Fruit fly (Drosophila melanogaster) whole organism, embryonic: ENCODE data around the gene CG4461.

ENCODE experiments used
- Atf6 ChIP-seq: fragments of 200-800 bp; sonication (Bioruptor generic); IDR thresholded peaks from 2 replicates; pipeline ENCODE4 v1.3.6; 2022; ENCODE audit warnings: missing biosample characterization, missing genetic modification characterization
- CG10209 ChIP-seq: fragments of 200-800 bp; sonication (Bioruptor generic); optimal IDR thresholded peaks from 3 replicates; lab custom pipeline; 2017; ENCODE audit warnings: missing biosample characterization, mild to moderate bottlenecking, missing genetic modification characterization, missing genetic modification reagents
- CG10321 ChIP-seq: fragments of 200-800 bp; sonication (Bioruptor generic); IDR thresholded peaks from 2 replicates; pipeline ENCODE4 v1.3.6; 2022; ENCODE audit warnings: missing biosample characterization, missing genetic modification characterization
- CG10431 ChIP-seq: fragments of 200-800 bp; sonication (Bioruptor generic); optimal IDR thresholded peaks from 3 replicates; lab custom pipeline; 2018; ENCODE audit warnings: missing biosample characterization, mild to moderate bottlenecking, missing genetic modification characterization
- CG11093 ChIP-seq: fragments of 200-800 bp; sonication (Bioruptor generic); IDR thresholded peaks from 3 replicates; pipeline ENCODE4 v1.3.6; 2022; ENCODE audit warnings: missing biosample characterization, missing genetic modification characterization
- CG11695 ChIP-seq: fragments of 200-800 bp; sonication (Bioruptor generic); IDR thresholded peaks from 3 replicates; pipeline ENCODE4 v1.3.6; 2022; ENCODE audit warnings: missing biosample characterization, missing genetic modification characterization
- CG12104 ChIP-seq: fragments of 200-800 bp; sonication (Bioruptor generic); optimal IDR thresholded peaks from 3 replicates; lab custom pipeline; 2016; ENCODE audit warnings: missing biosample characterization, missing genetic modification characterization
- CG12299 ChIP-seq: fragments of 200-800 bp; sonication (Bioruptor generic); optimal IDR thresholded peaks from 2 replicates; lab custom pipeline; 2018; ENCODE audit warnings: missing biosample characterization, mild to moderate bottlenecking, missing genetic modification characterization
- CG13424 ChIP-seq: fragments of 200-800 bp; sonication (Bioruptor generic); optimal IDR thresholded peaks from 2 replicates; lab custom pipeline; 2019; ENCODE audit warnings: missing biosample characterization, mild to moderate bottlenecking, missing genetic modification characterization, moderate library complexity
- CG14667 ChIP-seq: fragments of 200-800 bp; sonication (Bioruptor generic); IDR thresholded peaks from 2 replicates; pipeline ENCODE4 v1.3.6; 2022; ENCODE audit warnings: missing biosample characterization, missing genetic modification characterization
- CG16779 ChIP-seq: fragments of 200-800 bp; sonication (Bioruptor generic); IDR thresholded peaks from 2 replicates; pipeline ENCODE4 v1.3.6; 2022; ENCODE audit warnings: missing biosample characterization, missing genetic modification characterization
- CG16815 ChIP-seq: fragments of 200-800 bp; sonication (Bioruptor generic); optimal IDR thresholded peaks from 3 replicates; lab custom pipeline; 2017; ENCODE audit warnings: missing biosample characterization, mild to moderate bottlenecking, missing genetic modification characterization
- CG17328 ChIP-seq: fragments of 200-800 bp; sonication (Bioruptor generic); IDR thresholded peaks from 2 replicates; pipeline ENCODE4 v1.3.6; 2022; ENCODE audit warnings: missing biosample characterization, missing genetic modification characterization
- CG18764 ChIP-seq: fragments of 200-800 bp; sonication (Bioruptor generic); optimal IDR thresholded peaks from 3 replicates; lab custom pipeline; 2016; ENCODE audit warnings: missing biosample characterization, missing genetic modification characterization
- CG30403 ChIP-seq: fragments of 200-800 bp; sonication (Bioruptor generic); optimal IDR thresholded peaks from 3 replicates; lab custom pipeline; 2016; ENCODE audit warnings: missing biosample characterization, missing genetic modification characterization
- CG31388 ChIP-seq: fragments of 200-800 bp; sonication (Bioruptor generic); optimal IDR thresholded peaks from 2 replicates; lab custom pipeline; 2016; ENCODE audit warnings: missing biosample characterization, missing genetic modification characterization
- CG4328 ChIP-seq: fragments of 200-800 bp; sonication (Bioruptor generic); optimal IDR thresholded peaks from 3 replicates; lab custom pipeline; 2017; ENCODE audit warnings: missing biosample characterization, missing genetic modification reagents, missing genetic modification characterization
- CG6765 ChIP-seq: fragments of 200-800 bp; sonication (Bioruptor generic); optimal IDR thresholded peaks from 3 replicates; lab custom pipeline; 2017; ENCODE audit warnings: missing biosample characterization, mild to moderate bottlenecking, missing genetic modification characterization
- CG9876 ChIP-seq: fragments of 200-800 bp; sonication (Bioruptor generic); optimal IDR thresholded peaks from 2 replicates; lab custom pipeline; 2016; ENCODE audit warnings: missing biosample characterization, missing genetic modification characterization
- Dad ChIP-seq: fragments of 200-800 bp; sonication (Bioruptor generic); optimal IDR thresholded peaks from 3 replicates; lab custom pipeline; 2016; ENCODE audit warnings: missing biosample characterization, missing genetic modification characterization
- Dp ChIP-seq: fragments of 200-800 bp; sonication (Bioruptor generic); optimal IDR thresholded peaks from 2 replicates; lab custom pipeline; 2018; ENCODE audit warnings: missing biosample characterization, mild to moderate bottlenecking, missing genetic modification characterization, moderate library complexity
- Drgx ChIP-seq: fragments of 200-800 bp; sonication (Bioruptor generic); IDR thresholded peaks from 2 replicates; pipeline ENCODE4 v1.3.6; 2022; ENCODE audit warnings: missing biosample characterization, missing genetic modification characterization
- E2f2 ChIP-seq: fragments of 200-800 bp; sonication (Bioruptor generic); IDR thresholded peaks from 2 replicates; pipeline ENCODE4 v1.3.6; 2022; ENCODE audit warnings: missing biosample characterization, missing genetic modification characterization
- Hmr ChIP-seq: fragments of 200-800 bp; sonication (Bioruptor generic); optimal IDR thresholded peaks from 3 replicates; lab custom pipeline; 2017; ENCODE audit warnings: mild to moderate bottlenecking, missing biosample characterization, missing genetic modification reagents, missing genetic modification characterization
- Lim3 ChIP-seq: fragments of 200-800 bp; sonication (Bioruptor generic); IDR thresholded peaks from 2 replicates; pipeline ENCODE4 v1.3.6; 2022; ENCODE audit warnings: missing biosample characterization, missing genetic modification characterization
- Nf-YA ChIP-seq: fragments of 200-800 bp; sonication (Bioruptor generic); IDR thresholded peaks from 2 replicates; pipeline ENCODE4 v1.3.6; 2022; ENCODE audit warnings: missing biosample characterization, missing genetic modification characterization
- Poxn ChIP-seq: fragments of 200-800 bp; sonication (Bioruptor generic); IDR thresholded peaks from 2 replicates; pipeline ENCODE4 v1.3.6; 2022; ENCODE audit warnings: missing biosample characterization, missing genetic modification characterization
- Ptx1 ChIP-seq: fragments of 200-800 bp; sonication (Bioruptor generic); IDR thresholded peaks from 2 replicates; pipeline ENCODE4 v1.3.6; 2022; ENCODE audit warnings: missing biosample characterization, missing genetic modification characterization
- Sry-β ChIP-seq: fragments of 200-800 bp; sonication (Bioruptor generic); optimal IDR thresholded peaks from 2 replicates; lab custom pipeline; 2018; ENCODE audit warnings: missing biosample characterization, mild to moderate bottlenecking, missing genetic modification characterization, moderate library complexity
- YL-1 ChIP-seq: fragments of 200-800 bp; sonication (Bioruptor generic); optimal IDR thresholded peaks from 3 replicates; lab custom pipeline; 2017; ENCODE audit warnings: missing biosample characterization, mild to moderate bottlenecking, missing genetic modification characterization
- al ChIP-seq: fragments of 200-800 bp; sonication (Bioruptor generic); IDR thresholded peaks from 2 replicates; pipeline ENCODE4 v1.3.6; 2022; ENCODE audit warnings: missing biosample characterization, missing genetic modification characterization
- cas ChIP-seq: fragments of 200-800 bp; sonication (Bioruptor generic); IDR thresholded peaks from 2 replicates; pipeline ENCODE4 v1.3.6; 2022; ENCODE audit warnings: missing biosample characterization, missing genetic modification characterization
- chinmo ChIP-seq: fragments of 200-800 bp; sonication (Bioruptor generic); IDR thresholded peaks from 4 replicates; pipeline ENCODE4 v1.3.6; 2022; ENCODE audit warnings: missing biosample characterization, missing genetic modification characterization; ENCODE audit not compliant: partially characterized antibody
- da ChIP-seq: fragments of 200-800 bp; sonication (Bioruptor generic); optimal IDR thresholded peaks from 2 replicates; lab custom pipeline; 2016; ENCODE audit warnings: missing biosample characterization, missing genetic modification characterization
- ems ChIP-seq: fragments of 200-800 bp; sonication (Bioruptor generic); optimal IDR thresholded peaks from 3 replicates; lab custom pipeline; 2016; ENCODE audit warnings: missing biosample characterization, missing genetic modification characterization
- gcm ChIP-seq: fragments of 200-800 bp; sonication (Bioruptor generic); optimal IDR thresholded peaks from 2 replicates; lab custom pipeline; 2019; ENCODE audit warnings: missing biosample characterization, mild to moderate bottlenecking, missing genetic modification characterization, moderate library complexity
- h ChIP-seq: fragments of >200 bp; optimal IDR thresholded peaks from 2 replicates; lab custom pipeline; 2017
- hbn ChIP-seq: fragments of 200-800 bp; sonication (Bioruptor generic); IDR thresholded peaks from 2 replicates; pipeline ENCODE4 v1.3.6; 2022; ENCODE audit warnings: missing biosample characterization, missing genetic modification characterization; ENCODE audit not compliant: partially characterized antibody
- kni ChIP-seq: fragments of 200-800 bp; sonication (Bioruptor generic); optimal IDR thresholded peaks from 3 replicates; lab custom pipeline; 2017; ENCODE audit warnings: mild to moderate bottlenecking, missing biosample characterization, missing genetic modification reagents, missing genetic modification characterization
- mam ChIP-seq: fragments of 200-800 bp; sonication (Bioruptor generic); optimal IDR thresholded peaks from 3 replicates; lab custom pipeline; 2016; ENCODE audit warnings: missing biosample characterization, missing genetic modification characterization
- nmo ChIP-seq: fragments of 200-800 bp; sonication (Bioruptor generic); optimal IDR thresholded peaks from 2 replicates; lab custom pipeline; 2018; ENCODE audit warnings: missing biosample characterization, mild to moderate bottlenecking, missing genetic modification characterization, moderate library complexity
- otp ChIP-seq: fragments of 200-800 bp; sonication (Bioruptor generic); IDR thresholded peaks from 3 replicates; pipeline ENCODE4, ENCODE4 v1.3.6; 2022; ENCODE audit warnings: missing biosample characterization, missing genetic modification characterization
- pnt ChIP-seq: fragments of 200-800 bp; sonication (Bioruptor generic); optimal IDR thresholded peaks from 3 replicates; lab custom pipeline; 2016; ENCODE audit warnings: missing biosample characterization, missing genetic modification characterization
- pros ChIP-seq: fragments of 200-800 bp; sonication (Bioruptor generic); optimal IDR thresholded peaks from 3 replicates; lab custom pipeline; 2019; ENCODE audit warnings: missing biosample characterization, mild to moderate bottlenecking, missing genetic modification characterization, moderate library complexity
- sisA ChIP-seq: fragments of 200-800 bp; sonication (Bioruptor generic); IDR thresholded peaks from 2 replicates; pipeline ENCODE4 v1.3.6; 2022; ENCODE audit warnings: missing biosample characterization, missing genetic modification characterization
- sna ChIP-seq: fragments of 200-800 bp; sonication (Bioruptor generic); IDR thresholded peaks from 2 replicates; pipeline ENCODE4 v1.3.6; 2022; ENCODE audit warnings: missing biosample characterization, missing genetic modification characterization; ENCODE audit not compliant: partially characterized antibody
- stc ChIP-seq: fragments of 200-800 bp; sonication (Bioruptor generic); IDR thresholded peaks from 2 replicates; pipeline ENCODE4 v1.3.6; 2022; ENCODE audit warnings: missing biosample characterization, missing genetic modification characterization
- wor ChIP-seq: fragments of 200-800 bp; sonication (Bioruptor generic); IDR thresholded peaks from 2 replicates; pipeline ENCODE4 v1.3.6; 2022; ENCODE audit warnings: missing biosample characterization, missing genetic modification characterization

CG4461 gene

DNA sequence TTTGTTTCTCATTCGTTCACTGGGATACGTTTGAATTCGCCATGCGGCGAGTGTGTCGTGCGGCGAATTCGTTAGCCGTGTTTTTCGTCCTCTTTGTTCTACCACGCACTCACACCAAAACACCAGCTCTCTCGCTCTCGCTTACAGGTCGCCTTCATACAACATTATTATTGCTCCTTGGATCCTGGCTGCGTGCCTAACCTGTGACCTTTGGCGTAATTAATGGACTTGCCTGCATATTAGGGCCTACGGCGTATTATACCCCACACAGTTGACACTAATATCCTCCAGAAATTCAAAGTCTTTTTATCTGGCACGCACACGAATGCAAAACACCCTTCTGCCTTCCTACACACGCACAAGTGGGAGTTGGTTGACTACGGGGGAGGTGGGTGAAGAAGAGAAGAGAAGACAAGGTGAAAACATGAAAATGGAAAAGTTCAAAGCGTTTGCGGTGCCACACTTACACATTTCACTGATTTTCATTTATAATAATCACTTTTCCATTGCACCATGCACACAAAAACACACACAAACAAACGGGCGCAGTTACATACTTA, 34.9 kb downstream of the CG4461 start (continued):
- TF ChIP-seq YL-1 (no peak), cas (GFP tag; lab: Robert Waterston, UW) (no peak), pros (peak; percentile 82), CG10209 (GFP tag; lab: Kevin White, UChicago) (no peak), CG4328 (GFP tag; lab: Kevin White, UChicago) (no peak), Lim3 (GFP tag; lab: Robert Waterston, UW) (no peak), CG16779 (0 out of 2 replicates have a peak, but pooled peaks have one; percentile 22)

DNA sequence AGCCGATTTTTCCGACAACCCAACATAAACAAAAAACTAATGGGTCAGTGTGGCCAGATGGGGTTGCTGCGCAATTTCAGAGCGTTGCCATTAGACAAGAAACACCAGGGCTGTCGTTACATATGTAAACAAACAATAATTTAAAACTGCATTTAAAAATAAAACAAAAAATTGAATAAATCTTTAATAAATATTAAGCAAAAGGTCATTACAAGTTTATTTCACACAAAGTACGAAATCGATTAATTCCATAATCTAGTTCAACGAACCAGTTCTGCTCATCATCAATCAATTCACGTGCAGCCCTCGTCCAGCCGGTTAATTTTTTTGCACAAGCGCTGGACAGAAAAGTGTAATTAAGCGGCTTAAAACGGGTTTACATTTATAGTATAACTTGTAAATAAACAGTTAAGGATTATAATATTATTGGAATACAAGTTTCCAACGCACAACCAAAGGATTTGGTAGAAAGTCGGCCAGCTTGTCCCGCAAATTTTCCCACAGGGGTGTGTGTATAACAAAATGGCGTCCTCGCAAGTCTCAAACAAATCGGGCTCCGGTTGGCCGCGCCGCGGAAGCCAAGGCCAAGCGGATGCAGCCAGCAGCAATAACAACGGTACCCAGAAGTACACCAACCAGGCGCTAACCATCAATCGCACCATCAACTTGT, 35.7 kb downstream of the CG4461 start, which contains the start of the genes CG4022 and Cpsf5:
CG4022 (minus strand) TSS at position 79 of the 670 bp plus-strand sequence.
Cpsf5 (plus strand) TSS at position 285 of the 670 bp plus-strand sequence.
- TF ChIP-seq Atf6 (GFP tag; lab: Robert Waterston, UW): peak; percentile 85
- peak; percentile 21 for TF ChIP-seq da (GFP tag; lab: Kevin White, UChicago)
- peak; percentile 70 for TF ChIP-seq E2f2
- TF ChIP-seq CG6765 (GFP tag; lab: Kevin White, UChicago): no peak
- TF ChIP-seq mam (GFP tag; lab: Kevin White, UChicago): peak; percentile 73
- TF ChIP-seq nmo (GFP tag; lab: Kevin White, UChicago): peak; percentile 91
- no peak for TF ChIP-seq pros
- TF ChIP-seq Nf-YA: peak; percentile 71
- TF ChIP-seq Drgx (GFP tag; lab: Robert Waterston, UW): peak; percentile 39
- peak; percentile 68 for TF ChIP-seq CG14667 (GFP tag; lab: Robert Waterston, UW)
- TF ChIP-seq CG11695 (GFP tag; lab: Robert Waterston, UW): peak; percentile 73
- peak; percentile 81 for TF ChIP-seq CG10431 (GFP tag; lab: Kevin White, UChicago)
- TF ChIP-seq kni (GFP tag; lab: Kevin White, UChicago): peak; percentile 93
- TF ChIP-seq Sry-β (GFP tag; lab: Kevin White, UChicago): peak; percentile 42
- peak; percentile 34 for TF ChIP-seq Dad (GFP tag; lab: Kevin White, UChicago)
- TF ChIP-seq ems (GFP tag; lab: Kevin White, UChicago): peak; percentile 70
- TF ChIP-seq CG12104 (GFP tag; lab: Kevin White, UChicago): peak; percentile 85
- TF ChIP-seq CG11093: peak; percentile 76; the same call in 2 of the 3 replicates
- peak; percentile 63 for TF ChIP-seq CG18764
- peak; percentile 78 for TF ChIP-seq stc
- TF ChIP-seq CG13424 (tag; lab: Kevin White, UChicago): peak; percentile 92
- TF ChIP-seq chinmo (GFP tag; lab: Robert Waterston, UW): 0 out of 4 replicates have a peak, but pooled peaks have one; percentile 26
- peak; percentile 85 for TF ChIP-seq Hmr (GFP tag; lab: Kevin White, UChicago)
- no peak for TF ChIP-seq CG9876 (GFP tag; lab: Kevin White, UChicago)
- TF ChIP-seq pnt (GFP tag; lab: Kevin White, UChicago): peak; percentile 51
- TF ChIP-seq YL-1: peak; percentile 88
- no peak for TF ChIP-seq sna
- no peak for TF ChIP-seq h
- peak; percentile 40; the same call in 1 of the 2 replicates for TF ChIP-seq CG10321
- peak; percentile 90 for TF ChIP-seq CG30403 (GFP tag; lab: Kevin White, UChicago)
- TF ChIP-seq Dp (GFP tag; lab: Kevin White, UChicago): peak; percentile 28
- TF ChIP-seq otp (GFP tag; lab: Robert Waterston, UW): peak; percentile 74; the same call in 1 of the 3 replicates
- no peak for TF ChIP-seq hbn
- peak; percentile 65 for TF ChIP-seq wor (GFP tag; lab: Robert Waterston, UW)
- TF ChIP-seq CG31388 (GFP tag; lab: Kevin White, UChicago): peak; percentile 46
- TF ChIP-seq Poxn (GFP tag; lab: Robert Waterston, UW): peak; percentile 56; the same call in 1 of the 2 replicates
- peak; percentile 84 for TF ChIP-seq CG12299 (tag; lab: Kevin White, UChicago)
- peak; percentile 82 for TF ChIP-seq sisA
- TF ChIP-seq gcm: peak; percentile 78
- peak; percentile 87 for TF ChIP-seq CG17328 (GFP tag; lab: Robert Waterston, UW)
- TF ChIP-seq cas (GFP tag; lab: Robert Waterston, UW): peak; percentile 74
- peak; percentile 84 for TF ChIP-seq Ptx1 (GFP tag; lab: Robert Waterston, UW)
- TF ChIP-seq CG16815 (GFP tag; lab: Kevin White, UChicago): peak; percentile 70
- TF ChIP-seq al (GFP tag; lab: Robert Waterston, UW): peak; percentile 79
